Worm (Caenorhabditis elegans) whole organism, late embryonic: ENCODE results near the gene irld-42.

Experiments
- C08G9.2 ChIP-seq: sonication (generic microtip); optimal IDR thresholded peaks from 2 replicates; lab custom pipeline; 2016; ENCODE audit warnings: mild to moderate bottlenecking, missing genetic modification characterization, moderate library complexity, missing compliant biosample characterization
- K02D7.2 ChIP-seq: sonication (generic microtip); optimal IDR thresholded peaks from 2 replicates; lab custom pipeline; 2017; ENCODE audit warnings: mild to moderate bottlenecking, missing genetic modification characterization, missing compliant biosample characterization
- K09A11.1 ChIP-seq: sonication (generic microtip); optimal IDR thresholded peaks from 2 replicates; lab custom pipeline; 2017; ENCODE audit warnings: antibody characterized with exemption, mild to moderate bottlenecking, missing genetic modification characterization, missing compliant biosample characterization; ENCODE audit not compliant: insufficient read depth
- T23F11.4 ChIP-seq: fragments of 200-800 bp; sonication (Bioruptor generic); optimal IDR thresholded peaks from 2 replicates; lab custom pipeline; 2018; ENCODE audit warnings: mild to moderate bottlenecking, missing genetic modification characterization, missing compliant biosample characterization
- Y22D7AL.16 ChIP-seq: sonication (generic microtip); optimal IDR thresholded peaks from 2 replicates; lab custom pipeline; 2016; ENCODE audit warnings: missing genetic modification characterization, missing compliant biosample characterization
- ahr-1 ChIP-seq: sonication (generic microtip); optimal IDR thresholded peaks from 2 replicates; lab custom pipeline; 2016; ENCODE audit warnings: missing genetic modification characterization, missing compliant biosample characterization
- ceh-14 ChIP-seq: sonication (generic microtip); optimal IDR thresholded peaks from 2 replicates; lab custom pipeline; 2016; ENCODE audit warnings: missing genotype, missing genetic modification characterization, missing compliant biosample characterization
- ceh-19 ChIP-seq: fragments of 200-800 bp; sonication (Bioruptor generic); optimal IDR thresholded peaks from 2 replicates; lab custom pipeline; 2018; ENCODE audit warnings: mild to moderate bottlenecking, missing genetic modification characterization, missing compliant biosample characterization
- ceh-22 ChIP-seq: sonication (generic microtip); optimal IDR thresholded peaks from 2 replicates; lab custom pipeline; 2017; ENCODE audit warnings: missing biosample characterization, missing genetic modification characterization
- ceh-30 ChIP-seq: fragments of 150-350 bp; optimal IDR thresholded peaks from 2 replicates; lab custom pipeline; 2014; ENCODE audit warnings: missing biosample characterization, missing genetic modification characterization
- ceh-31 ChIP-seq: sonication (generic microtip); optimal IDR thresholded peaks from 2 replicates; lab custom pipeline; 2016; ENCODE audit warnings: missing genetic modification characterization, missing compliant biosample characterization
- ceh-34 ChIP-seq: sonication (generic microtip); optimal IDR thresholded peaks from 2 replicates; lab custom pipeline; 2016; ENCODE audit warnings: mild to moderate bottlenecking, missing genetic modification characterization, missing compliant biosample characterization
- ceh-45 ChIP-seq: fragments of 200-800 bp; sonication (Bioruptor generic); IDR thresholded peaks from 2 replicates; pipeline ENCODE4 v1.3.6; 2022; ENCODE audit warnings: missing genetic modification reagents, missing genetic modification characterization, missing compliant biosample characterization
- ceh-48 ChIP-seq: sonication (generic microtip); optimal IDR thresholded peaks from 2 replicates; lab custom pipeline; 2016; ENCODE audit warnings: missing genetic modification characterization, inconsistent platforms, missing compliant biosample characterization
- ceh-9 ChIP-seq: sonication (generic microtip); optimal IDR thresholded peaks from 2 replicates; lab custom pipeline; 2016; ENCODE audit warnings: mild to moderate bottlenecking, missing genetic modification characterization, inconsistent platforms, missing compliant biosample characterization
- che-1 ChIP-seq: sonication (generic microtip); optimal IDR thresholded peaks from 2 replicates; lab custom pipeline; 2016; ENCODE audit warnings: mild to moderate bottlenecking, missing genetic modification characterization, missing compliant biosample characterization
- dmd-4 ChIP-seq: sonication (generic microtip); optimal IDR thresholded peaks from 2 replicates; lab custom pipeline; 2016; ENCODE audit warnings: borderline replicate concordance, missing genetic modification characterization, missing compliant biosample characterization
- elt-2 ChIP-seq: sonication (generic microtip); optimal IDR thresholded peaks from 2 replicates; lab custom pipeline; 2016; ENCODE audit warnings: missing genetic modification reagents, missing genetic modification characterization, missing compliant biosample characterization
- ets-4 ChIP-seq: sonication (generic microtip); optimal IDR thresholded peaks from 2 replicates; lab custom pipeline; 2016; ENCODE audit warnings: missing genetic modification characterization, missing compliant biosample characterization
- fax-1 ChIP-seq: sonication (generic microtip); optimal IDR thresholded peaks from 2 replicates; lab custom pipeline; 2016; ENCODE audit warnings: missing genotype, missing genetic modification characterization, missing compliant biosample characterization
- fkh-10 ChIP-seq: fragments of 150-350 bp; optimal IDR thresholded peaks from 2 replicates; lab custom pipeline; 2014; ENCODE audit warnings: missing biosample characterization, missing genetic modification reagents, missing genetic modification characterization
- fkh-6 ChIP-seq: sonication (generic microtip); optimal IDR thresholded peaks from 2 replicates; lab custom pipeline; 2016; ENCODE audit warnings: missing genetic modification characterization, missing compliant biosample characterization
- hlh-13 ChIP-seq: fragments of 200-800 bp; sonication (Bioruptor generic); optimal IDR thresholded peaks from 2 replicates; lab custom pipeline; 2018; ENCODE audit warnings: mild to moderate bottlenecking, missing genetic modification characterization, missing compliant biosample characterization
- hlh-8 ChIP-seq: sonication (generic microtip); optimal IDR thresholded peaks from 2 replicates; lab custom pipeline; 2016; ENCODE audit warnings: missing genotype, missing genetic modification characterization, missing compliant biosample characterization
- lin-11 ChIP-seq: fragments of 200-800 bp; sonication (Bioruptor generic); optimal IDR thresholded peaks from 2 replicates; lab custom pipeline; 2018; ENCODE audit warnings: mild to moderate bottlenecking, missing genetic modification characterization, missing compliant biosample characterization
- madf-2 ChIP-seq: sonication (generic microtip); optimal IDR thresholded peaks from 2 replicates; lab custom pipeline; 2017; ENCODE audit warnings: missing genetic modification characterization, missing compliant biosample characterization
- npax-4 ChIP-seq: sonication (generic microtip); optimal IDR thresholded peaks from 2 replicates; lab custom pipeline; 2016; ENCODE audit warnings: missing genetic modification characterization, missing compliant biosample characterization
- odd-2 ChIP-seq: sonication (generic microtip); optimal IDR thresholded peaks from 2 replicates; lab custom pipeline; 2017; ENCODE audit warnings: antibody characterized with exemption, mild to moderate bottlenecking, missing genetic modification characterization, missing compliant biosample characterization
- pat-9 ChIP-seq: fragments of 200-800 bp; sonication (Bioruptor generic); optimal IDR thresholded peaks from 2 replicates; lab custom pipeline; 2018; ENCODE audit warnings: mild to moderate bottlenecking, missing genetic modification characterization, moderate library complexity, missing compliant biosample characterization
- pha-2 ChIP-seq: sonication (generic microtip); optimal IDR thresholded peaks from 2 replicates; lab custom pipeline; 2017; ENCODE audit warnings: mild to moderate bottlenecking, missing genetic modification characterization, missing compliant biosample characterization
- pha-4 ChIP-seq: fragments of 150-350 bp; optimal IDR thresholded peaks from 2 replicates; lab custom pipeline; 2018; ENCODE audit warnings: missing biosample characterization, missing genetic modification reagents, missing genetic modification characterization
- pqm-1 ChIP-seq: sonication (generic microtip); optimal IDR thresholded peaks from 2 replicates; lab custom pipeline; 2016; ENCODE audit warnings: missing genetic modification characterization, missing compliant biosample characterization
- pros-1 ChIP-seq: fragments of 150-350 bp; optimal IDR thresholded peaks from 2 replicates; lab custom pipeline; 2014; ENCODE audit warnings: missing biosample characterization, missing genetic modification reagents, missing genetic modification characterization
- ref-2 ChIP-seq: sonication (generic microtip); optimal IDR thresholded peaks from 2 replicates; lab custom pipeline; 2016; ENCODE audit warnings: missing genetic modification characterization, missing compliant biosample characterization
- rnt-1 ChIP-seq: sonication (generic microtip); optimal IDR thresholded peaks from 2 replicates; lab custom pipeline; 2016; ENCODE audit warnings: missing genetic modification characterization, missing compliant biosample characterization
- tbx-2 ChIP-seq: sonication (generic microtip); optimal IDR thresholded peaks from 2 replicates; lab custom pipeline; 2016; ENCODE audit warnings: missing genetic modification characterization, missing compliant biosample characterization
- unc-42 ChIP-seq: sonication (generic microtip); optimal IDR thresholded peaks from 2 replicates; lab custom pipeline; 2016; ENCODE audit warnings: missing genotype, missing genetic modification characterization, missing compliant biosample characterization
- unc-55 ChIP-seq: sonication (generic microtip); optimal IDR thresholded peaks from 2 replicates; lab custom pipeline; 2017; ENCODE audit warnings: missing biosample characterization, missing genetic modification reagents, missing genetic modification characterization

Gene irld-42

DNA sequence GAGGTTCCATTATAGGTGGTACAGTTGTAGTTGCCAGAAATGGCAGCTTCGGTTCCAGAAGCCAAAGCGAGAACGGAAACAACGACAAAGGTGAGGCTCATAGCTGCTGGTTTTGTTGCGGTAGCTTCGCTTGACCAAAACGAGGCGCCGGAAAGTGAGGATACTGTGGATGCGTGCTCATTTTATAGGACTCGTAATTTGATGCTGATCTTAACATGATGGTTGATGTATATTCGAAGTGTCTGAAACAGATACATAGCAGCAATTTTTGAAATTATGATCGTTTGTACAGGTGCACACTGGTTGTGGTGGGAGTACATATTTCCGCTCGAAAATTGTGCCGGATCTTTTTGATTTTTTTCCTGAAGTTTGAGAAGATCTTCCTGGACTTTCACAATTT lies 37.2 kb upstream of the irld-42 start, which contains the start of gene Y46H3D.8:
Gene Y46H3D.8, minus strand, starts transcription at position 101 of the 400 bp plus-strand sequence.
- TF ChIP-seq odd-2 = no peak
- no peak for TF ChIP-seq T23F11.4 (GFP tag; lab: Kevin White, UChicago)
- TF ChIP-seq ceh-45 (GFP tag; lab: Robert Waterston, UW) = no peak
- TF ChIP-seq dmd-4 (tag; lab: Kevin White, UChicago) = no peak
- TF ChIP-seq tbx-2 (tag; lab: Kevin White, UChicago) = no peak
- TF ChIP-seq C08G9.2 (tag; lab: Kevin White, UChicago) = no peak
- TF ChIP-seq pha-2 (tag; lab: Kevin White, UChicago) = no peak
- no peak for TF ChIP-seq hlh-13
- no peak for TF ChIP-seq ceh-30 (tag; lab: Kevin White, UChicago)
- no peak for TF ChIP-seq npax-4 (tag; lab: Kevin White, UChicago)
- no peak for TF ChIP-seq Y22D7AL.16 (tag; lab: Kevin White, UChicago)
- no peak for TF ChIP-seq fkh-10 (GFP tag; lab: Kevin White, UChicago)
- TF ChIP-seq ceh-22 (tag; lab: Kevin White, UChicago) = no peak
- TF ChIP-seq ceh-31 (tag; lab: Kevin White, UChicago) = no peak
- TF ChIP-seq pqm-1 (tag; lab: Kevin White, UChicago) = no peak

DNA sequence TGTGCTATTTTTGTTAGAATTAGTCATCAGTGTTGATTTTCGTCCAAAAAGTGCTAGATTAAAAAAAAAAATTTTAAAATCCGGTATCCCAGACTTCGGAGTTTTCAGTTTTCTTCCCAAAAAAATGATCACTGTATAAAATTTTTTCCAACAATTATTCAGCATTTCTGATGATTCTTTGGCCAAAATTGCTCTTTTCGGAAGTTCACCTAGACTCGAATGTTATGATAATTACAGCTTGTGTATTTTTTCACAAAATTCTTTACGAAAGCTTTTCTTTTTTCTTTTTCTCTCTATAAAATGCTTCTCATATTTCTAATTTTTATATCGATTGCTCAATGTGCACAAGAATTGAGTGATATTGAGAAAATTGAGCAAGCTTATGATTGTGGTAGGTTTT lies 36.6 kb upstream of the irld-42 start, which contains the start of gene irld-17:
Gene irld-17, plus strand, starts transcription at position 301 of the 400 bp plus-strand sequence.
- TF ChIP-seq pha-4 = no peak
- TF ChIP-seq ceh-19 (GFP tag; lab: Kevin White, UChicago) = no peak
- TF ChIP-seq che-1 = no peak
- no peak for TF ChIP-seq hlh-8 (tag; lab: Kevin White, UChicago)
- TF ChIP-seq odd-2 = no peak
- TF ChIP-seq ceh-48 (tag; lab: Kevin White, UChicago) = no peak
- TF ChIP-seq K09A11.1 = no peak
- TF ChIP-seq ahr-1 (tag; lab: Kevin White, UChicago) = no peak

DNA sequence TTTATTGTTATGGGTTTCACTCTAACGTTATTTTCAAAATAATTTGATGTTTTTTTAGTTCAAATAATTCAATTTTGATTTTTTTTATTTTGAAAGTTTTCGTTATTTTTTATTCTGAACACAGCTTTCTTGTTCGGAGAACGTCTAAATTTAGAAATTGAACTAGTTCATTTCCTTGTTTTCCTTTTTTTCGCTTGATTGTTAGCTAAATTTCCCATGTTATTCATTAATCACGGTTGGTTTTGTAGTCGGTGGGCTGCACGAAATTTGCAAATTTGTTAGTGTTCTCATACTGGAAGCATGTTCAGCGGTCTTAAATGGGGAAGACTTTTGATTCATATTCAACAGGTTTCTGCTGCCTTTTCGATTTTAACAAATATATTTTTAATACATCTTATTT lies 32.5 kb upstream of the irld-42 start, which contains the start of gene str-222:
Gene str-222, plus strand, starts transcription at position 301 of the 400 bp plus-strand sequence.
- TF ChIP-seq pros-1 (tag; lab: Kevin White, UChicago) = no peak
- no peak for TF ChIP-seq unc-42 (tag; lab: Kevin White, UChicago)
- TF ChIP-seq unc-55 (GFP tag; lab: Kevin White, UChicago) = no peak
- TF ChIP-seq ref-2 (tag; lab: Kevin White, UChicago) = no peak
- TF ChIP-seq pha-4 = no peak
- no peak for TF ChIP-seq pat-9
- TF ChIP-seq, all 69 proteins: peak for 0

DNA sequence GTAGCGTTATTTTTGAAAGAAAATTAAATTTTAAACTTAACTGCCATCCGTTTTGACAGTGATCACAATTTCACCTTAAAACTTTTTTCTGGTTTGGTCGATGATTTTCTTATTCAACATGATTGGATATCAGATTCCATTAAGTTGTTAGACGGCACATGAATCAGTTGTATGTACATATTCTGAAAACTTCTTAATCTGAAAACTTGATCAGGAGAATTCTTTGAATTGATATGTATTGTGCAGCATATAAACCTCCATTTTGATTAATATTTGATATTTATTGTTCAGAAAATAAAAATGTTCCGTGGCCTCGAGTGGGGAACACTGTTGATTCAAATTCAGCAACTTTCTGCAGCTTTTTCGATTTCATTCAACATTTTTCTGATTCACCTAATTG lies 28.3 kb upstream of the irld-42 start, which contains the start of gene str-221:
Gene str-221, plus strand, starts transcription at position 301 of the 400 bp plus-strand sequence.
- TF ChIP-seq rnt-1 (tag; lab: Kevin White, UChicago) = no peak
- no peak for TF ChIP-seq ahr-1 (tag; lab: Kevin White, UChicago)
- no peak for TF ChIP-seq pqm-1 (tag; lab: Kevin White, UChicago)
- no peak for TF ChIP-seq elt-2 (tag; lab: Kevin White, UChicago)
- no peak for TF ChIP-seq lin-11 (tag; lab: Kevin White, UChicago)
- TF ChIP-seq ets-4 = no peak
- TF ChIP-seq, all 69 proteins: peak for 0

DNA sequence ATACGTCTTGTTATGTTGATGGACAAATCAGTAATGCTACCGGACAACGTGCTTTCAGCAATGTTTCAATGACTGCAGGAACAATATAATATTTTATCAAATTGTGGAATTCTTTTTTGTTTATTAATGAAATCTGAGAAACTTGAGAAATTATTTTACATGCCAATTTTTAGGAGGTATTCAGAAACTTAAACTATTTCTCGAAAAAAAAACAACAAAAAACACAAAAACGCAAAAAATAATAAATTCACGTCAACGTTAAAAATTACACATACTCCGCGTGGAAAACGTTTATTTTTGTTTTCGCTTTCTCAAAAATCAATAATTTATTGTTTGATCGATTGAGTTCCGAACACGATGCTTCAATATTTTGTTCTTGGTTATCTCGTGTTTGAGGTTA lies 26.1 kb upstream of the irld-42 start, which contains the start of gene Y46H3D.1:
Gene Y46H3D.1, plus strand, starts transcription at position 301 of the 400 bp plus-strand sequence.
- TF ChIP-seq ceh-19 (GFP tag; lab: Kevin White, UChicago) (no peak), ceh-9 (no peak), tbx-2 (tag; lab: Kevin White, UChicago) (no peak), ceh-34 (tag; lab: Kevin White, UChicago) (no peak), fkh-6 (tag; lab: Kevin White, UChicago) (no peak), fkh-10 (GFP tag; lab: Kevin White, UChicago) (no peak), T23F11.4 (GFP tag; lab: Kevin White, UChicago) (no peak), ceh-14 (tag; lab: Kevin White, UChicago) (no peak), madf-2 (tag; lab: Kevin White, UChicago) (no peak), che-1 (no peak), K02D7.2 (no peak), lin-11 (tag; lab: Kevin White, UChicago) (no peak), hlh-8 (tag; lab: Kevin White, UChicago) (no peak), fax-1 (tag; lab: Kevin White, UChicago) (no peak)
